Fruit fly (Drosophila melanogaster) whole organism, pupa: ENCODE measurements around the gene Ir94d.

ENCODE experiments used
- CG10348 ChIP-seq: fragments of 200-800 bp; sonication (Bioruptor generic); IDR thresholded peaks from 2 replicates; pipeline ENCODE4 v1.3.6; 2022; ENCODE audit warnings: missing biosample characterization, missing genetic modification characterization
- CG12605 ChIP-seq: fragments of 200-800 bp; sonication (Bioruptor generic); IDR thresholded peaks from 2 replicates; pipeline ENCODE4 v1.3.6; 2022; ENCODE audit warnings: missing biosample characterization, missing genetic modification characterization
- CG13204 ChIP-seq: fragments of 200-800 bp; sonication (Bioruptor generic); optimal IDR thresholded peaks from 2 replicates; lab custom pipeline; 2018; ENCODE audit warnings: missing biosample characterization, mild to moderate bottlenecking, missing genetic modification characterization, moderate library complexity
- CG14655 ChIP-seq: fragments of 200-800 bp; sonication (Bioruptor generic); optimal IDR thresholded peaks from 3 replicates; lab custom pipeline; 2017; ENCODE audit warnings: mild to moderate bottlenecking, missing biosample characterization, missing genetic modification reagents, missing genetic modification characterization
- CG15710 ChIP-seq: fragments of 200-800 bp; sonication (Bioruptor generic); optimal IDR thresholded peaks from 2 replicates; lab custom pipeline; 2018; ENCODE audit warnings: missing biosample characterization, mild to moderate bottlenecking, missing genetic modification characterization, moderate library complexity
- CG17806 ChIP-seq: fragments of 200-800 bp; sonication (Bioruptor generic); optimal IDR thresholded peaks from 2 replicates; lab custom pipeline; 2018; ENCODE audit warnings: missing biosample characterization, mild to moderate bottlenecking, missing genetic modification characterization, moderate library complexity
- CG32121 ChIP-seq: fragments of 200-800 bp; sonication (Bioruptor generic); IDR thresholded peaks from 2 replicates; pipeline ENCODE4 v1.3.6; 2022; ENCODE audit warnings: missing biosample characterization, missing genetic modification characterization
- CG34367 ChIP-seq: fragments of 200-800 bp; sonication (Bioruptor generic); optimal IDR thresholded peaks from 2 replicates; lab custom pipeline; 2018; ENCODE audit warnings: missing biosample characterization, mild to moderate bottlenecking, missing genetic modification characterization
- CG4496 ChIP-seq: fragments of 200-800 bp; sonication (Bioruptor generic); IDR thresholded peaks from 3 replicates; pipeline ENCODE4 v1.3.6; 2022; ENCODE audit warnings: missing biosample characterization, missing genetic modification characterization
- CG8159 ChIP-seq: fragments of 200-800 bp; sonication (Bioruptor generic); optimal IDR thresholded peaks from 3 replicates; lab custom pipeline; 2018; ENCODE audit warnings: missing biosample characterization, mild to moderate bottlenecking, missing genetic modification characterization, moderate library complexity
- CG8301 ChIP-seq: fragments of 200-800 bp; sonication (Bioruptor generic); optimal IDR thresholded peaks from 2 replicates; lab custom pipeline; 2018; ENCODE audit warnings: missing biosample characterization, mild to moderate bottlenecking, missing genetic modification characterization
- CG9948 ChIP-seq: fragments of 200-800 bp; sonication (Bioruptor generic); optimal IDR thresholded peaks from 2 replicates; lab custom pipeline; 2018; ENCODE audit warnings: missing biosample characterization, mild to moderate bottlenecking, missing genetic modification characterization, moderate library complexity
- D1 ChIP-seq: fragments of 200-800 bp; sonication (Bioruptor generic); optimal IDR thresholded peaks from 2 replicates; lab custom pipeline; 2018; ENCODE audit warnings: missing biosample characterization, mild to moderate bottlenecking, missing genetic modification characterization, moderate library complexity
- EcR ChIP-seq: fragments of 200-800 bp; sonication (Bioruptor generic); optimal IDR thresholded peaks from 3 replicates; lab custom pipeline; 2019; ENCODE audit warnings: missing biosample characterization, missing genetic modification characterization, mild to moderate bottlenecking, moderate library complexity, missing genetic modification reagents
- Ets98B ChIP-seq: fragments of 200-800 bp; sonication (Bioruptor generic); IDR thresholded peaks from 2 replicates; pipeline ENCODE4 v1.3.6; 2022; ENCODE audit warnings: missing biosample characterization, missing genetic modification characterization
- Pif1A ChIP-seq: fragments of 200-800 bp; sonication (Bioruptor generic); optimal IDR thresholded peaks from 3 replicates; lab custom pipeline; 2016; ENCODE audit warnings: missing biosample characterization, missing genetic modification characterization
- Pif1B ChIP-seq: fragments of 200-800 bp; sonication (Bioruptor generic); optimal IDR thresholded peaks from 3 replicates; lab custom pipeline; 2016; ENCODE audit warnings: missing biosample characterization, missing genetic modification characterization
- Snoo ChIP-seq: fragments of 200-800 bp; sonication (Bioruptor generic); optimal IDR thresholded peaks from 3 replicates; lab custom pipeline; 2017; ENCODE audit warnings: missing biosample characterization, mild to moderate bottlenecking, missing genetic modification characterization, inconsistent platforms
- fd96Ca ChIP-seq: fragments of 200-800 bp; sonication (Bioruptor generic); IDR thresholded peaks from 3 replicates; pipeline ENCODE4 v1.3.6; 2022; ENCODE audit warnings: missing biosample characterization, missing genetic modification characterization
- gl ChIP-seq: fragments of 200-800 bp; sonication (Bioruptor generic); optimal IDR thresholded peaks from 2 replicates; lab custom pipeline; 2018; ENCODE audit warnings: missing biosample characterization, mild to moderate bottlenecking, missing genetic modification characterization
- rn ChIP-seq: fragments of 200-800 bp; sonication (Bioruptor generic); IDR thresholded peaks from 2 replicates; pipeline ENCODE4 v1.3.6; 2022; ENCODE audit warnings: missing biosample characterization, missing genetic modification characterization

Gene Ir94d

dm6 chr3R:23359420-23359819 is 43.2 kb upstream of the Ir94d start:
- TF ChIP-seq Ets98B (GFP tag; lab: Robert Waterston, UW) (no peak), CG32121 (GFP tag; lab: Robert Waterston, UW) (no peak), rn (no peak), CG15710 (tag; lab: Kevin White, UChicago) (no peak)
- TF ChIP-seq, all 21 proteins: peak for 0

DNA sequence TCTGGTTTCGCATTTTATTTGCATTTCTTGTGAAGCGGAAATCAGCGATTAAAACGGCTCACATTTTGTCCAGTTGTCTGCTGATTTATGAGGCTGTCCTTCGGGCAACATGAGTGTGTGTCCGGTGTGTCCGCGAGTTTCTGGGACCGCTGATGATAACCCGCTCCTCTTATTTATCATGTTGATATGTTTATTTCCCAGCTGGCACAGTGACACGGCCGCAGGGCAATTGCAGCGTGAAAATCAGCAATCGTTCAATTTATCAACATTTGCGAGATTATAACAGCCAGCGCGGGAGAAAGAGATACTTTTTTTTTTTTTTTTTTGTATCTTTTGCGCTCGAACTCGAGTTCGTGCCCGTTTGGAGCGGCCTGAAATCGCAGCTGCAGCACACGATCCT is 42.3 kb upstream of the Ir94d start:
- TF ChIP-seq EcR, result peak; percentile 23
- no peak for TF ChIP-seq CG14655 (GFP tag; lab: Kevin White, UChicago)
- TF ChIP-seq CG4496 (GFP tag; lab: Robert Waterston, UW), result no peak

dm6 chr3R:23363515-23364124 is 39.0 kb upstream of the Ir94d start, which contains the start of gene CG4408:
CG4408 (minus strand) TSS chr3R:23363574.
- TF ChIP-seq CG32121 (GFP tag; lab: Robert Waterston, UW) (peak; percentile 56; the same call in 1 of the 2 replicates), Snoo (peak; percentile 81), CG14655 (GFP tag; lab: Kevin White, UChicago) (peak; percentile 81), CG15710 (tag; lab: Kevin White, UChicago) (peak; percentile 74), D1 (tag; lab: Kevin White, UChicago) (no peak), Pif1A (GFP tag; lab: Kevin White, UChicago) (peak; percentile 67), Ets98B (GFP tag; lab: Robert Waterston, UW) (peak; percentile 82), CG13204 (GFP tag; lab: Kevin White, UChicago) (no peak), CG4496 (GFP tag; lab: Robert Waterston, UW) (peak; percentile 81), gl (tag; lab: Kevin White, UChicago) (peak; percentile 34), CG17806 (tag; lab: Kevin White, UChicago) (peak; percentile 74), EcR (peak; percentile 80), CG9948 (peak; percentile 72), CG8301 (tag; lab: Kevin White, UChicago) (peak; percentile 73), fd96Ca (GFP tag; lab: Robert Waterston, UW) (peak; percentile 59; the same call in 1 of the 3 replicates), CG12605 (peak; percentile 67), CG10348 (GFP tag; lab: Robert Waterston, UW) (no peak), CG34367 (peak; percentile 56), CG8159 (peak; percentile 83), rn (peak; percentile 32; the same call in 1 of the 2 replicates), Pif1B (GFP tag; lab: Kevin White, UChicago) (no peak)

DNA sequence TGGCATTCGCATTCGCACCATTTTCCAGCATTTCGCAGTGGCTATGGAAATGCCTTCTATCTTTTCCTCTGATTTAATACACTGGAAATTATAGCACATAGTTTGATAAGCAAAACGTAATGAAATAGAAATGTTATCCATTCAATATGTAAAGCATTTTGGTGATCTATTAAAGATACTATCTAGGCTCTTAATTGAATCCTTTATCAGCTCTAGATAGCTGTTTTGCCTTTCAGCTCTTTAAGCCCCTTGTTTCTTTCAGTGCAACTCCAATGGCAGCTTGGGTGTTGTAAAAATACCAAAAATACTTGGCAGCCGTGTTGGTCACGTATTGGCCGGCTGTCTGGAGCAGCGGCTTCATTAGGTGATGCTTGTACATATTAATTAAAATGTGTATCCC is 37.6 kb upstream of the Ir94d start:
- TF ChIP-seq CG13204 (GFP tag; lab: Kevin White, UChicago), result no peak
- no peak for TF ChIP-seq CG15710 (tag; lab: Kevin White, UChicago)
- no peak for TF ChIP-seq CG8159
- peak; percentile 11; the same call in 1 of the 2 replicates for TF ChIP-seq CG32121 (GFP tag; lab: Robert Waterston, UW)
- peak; percentile 17 for TF ChIP-seq CG14655 (GFP tag; lab: Kevin White, UChicago)
- TF ChIP-seq Snoo, result no peak
- TF ChIP-seq rn, result no peak
- TF ChIP-seq CG8301 (tag; lab: Kevin White, UChicago), result peak; percentile 58
- no peak for TF ChIP-seq gl (tag; lab: Kevin White, UChicago)
- no peak for TF ChIP-seq Pif1B (GFP tag; lab: Kevin White, UChicago)
- no peak for TF ChIP-seq CG10348 (GFP tag; lab: Robert Waterston, UW)
- TF ChIP-seq CG9948, result no peak
- peak; percentile 50; the same call in 1 of the 2 replicates for TF ChIP-seq Ets98B (GFP tag; lab: Robert Waterston, UW)
- no peak for TF ChIP-seq CG34367
- TF ChIP-seq D1 (tag; lab: Kevin White, UChicago), result no peak
- no peak for TF ChIP-seq fd96Ca (GFP tag; lab: Robert Waterston, UW)
- peak; percentile 18 for TF ChIP-seq Pif1A (GFP tag; lab: Kevin White, UChicago)
- 0 out of 2 replicates have a peak, but pooled peaks have one; percentile 12 for TF ChIP-seq CG12605
- TF ChIP-seq EcR, result no peak
- peak; percentile 69; the same call in 2 of the 3 replicates for TF ChIP-seq CG4496 (GFP tag; lab: Robert Waterston, UW)
- no peak for TF ChIP-seq CG17806 (tag; lab: Kevin White, UChicago)
- TF ChIP-seq, all 21 proteins: peak for 7

DNA sequence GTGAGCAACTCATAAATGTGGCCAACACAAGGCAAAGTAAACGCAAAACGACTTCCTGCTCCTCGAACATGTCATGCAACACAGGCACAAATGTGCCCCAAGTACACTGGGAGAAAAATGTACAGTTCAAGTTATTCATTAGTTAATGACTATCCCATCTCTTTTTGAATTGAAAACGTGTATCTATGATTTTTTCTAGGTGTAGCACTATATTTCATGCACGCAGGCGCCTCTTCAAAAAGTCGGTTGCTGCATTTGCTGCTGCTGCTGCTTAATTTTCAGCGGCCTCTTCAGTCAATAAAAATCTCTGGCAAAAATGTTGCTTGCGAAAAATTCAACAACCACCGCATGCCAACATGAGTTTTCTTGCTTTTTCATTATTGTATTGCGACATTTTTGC is 35.1 kb upstream of the Ir94d start:
- TF ChIP-seq Ets98B (GFP tag; lab: Robert Waterston, UW), result peak; percentile 43
- peak; percentile 0 for TF ChIP-seq Pif1A (GFP tag; lab: Kevin White, UChicago)
- TF ChIP-seq CG17806 (tag; lab: Kevin White, UChicago), result no peak
- peak; percentile 57; the same call in 2 of the 3 replicates for TF ChIP-seq CG4496 (GFP tag; lab: Robert Waterston, UW)
- peak; percentile 58 for TF ChIP-seq CG14655 (GFP tag; lab: Kevin White, UChicago)
- no peak for TF ChIP-seq CG34367
- TF ChIP-seq CG8301 (tag; lab: Kevin White, UChicago), result peak; percentile 53

- TF ChIP-seq Ets98B (GFP tag; lab: Robert Waterston, UW) (no peak), CG8301 (tag; lab: Kevin White, UChicago) (peak; percentile 44), EcR (no peak), Snoo (no peak), CG34367 (peak; percentile 10), CG13204 (GFP tag; lab: Kevin White, UChicago) (no peak), CG17806 (tag; lab: Kevin White, UChicago) (no peak), CG12605 (no peak), CG14655 (GFP tag; lab: Kevin White, UChicago) (peak; percentile 60), CG9948 (peak; percentile 25), CG32121 (GFP tag; lab: Robert Waterston, UW) (no peak), CG10348 (GFP tag; lab: Robert Waterston, UW) (no peak), gl (tag; lab: Kevin White, UChicago) (no peak), Pif1A (GFP tag; lab: Kevin White, UChicago) (peak; percentile 43), CG15710 (tag; lab: Kevin White, UChicago) (peak; percentile 11), CG8159 (peak; percentile 8), fd96Ca (GFP tag; lab: Robert Waterston, UW) (0 out of 3 replicates have a peak, but pooled peaks have one; percentile 39), rn (no peak), D1 (tag; lab: Kevin White, UChicago) (no peak), Pif1B (GFP tag; lab: Kevin White, UChicago) (peak; percentile 7), CG4496 (GFP tag; lab: Robert Waterston, UW) (no peak)
These were observed 34.4 kb upstream of the Ir94d start for dm6 chr3R:23368235-23368634.
